Fruit fly (Drosophila melanogaster) whole organism, prepupa: Measurements from ENCODE around the gene mRpL22.

ENCODE experiments used
- Blimp-1 ChIP-seq: fragments of 200-800 bp; sonication (Bioruptor generic); optimal IDR thresholded peaks from 3 replicates; lab custom pipeline; 2017; ENCODE audit warnings: missing biosample characterization, missing genetic modification characterization, mild to moderate bottlenecking, moderate library complexity, missing genetic modification reagents
- CG15336 ChIP-seq: fragments of 200-800 bp; sonication (Bioruptor generic); IDR thresholded peaks from 2 replicates; pipeline ENCODE4 v1.3.6; 2022; ENCODE audit warnings: missing biosample characterization, missing genetic modification characterization
- CG16779 ChIP-seq: fragments of 200-800 bp; sonication (Bioruptor generic); optimal IDR thresholded peaks from 3 replicates; lab custom pipeline; 2017; ENCODE audit warnings: missing biosample characterization, mild to moderate bottlenecking, missing genetic modification characterization
- CG3919 ChIP-seq: fragments of 200-800 bp; sonication (Bioruptor generic); optimal IDR thresholded peaks from 3 replicates; lab custom pipeline; 2016; ENCODE audit warnings: missing biosample characterization, missing genetic modification characterization
- Eip78C ChIP-seq: fragments of 200-800 bp; sonication (Bioruptor generic); peaks from one replicate; lab custom pipeline; 2016; ENCODE audit warnings: missing biosample characterization, missing genetic modification characterization
- Met ChIP-seq: fragments of 200-800 bp; sonication (Bioruptor generic); optimal IDR thresholded peaks from 3 replicates; lab custom pipeline; 2016; ENCODE audit warnings: missing biosample characterization, missing genetic modification characterization
- eg ChIP-seq: fragments of 200-800 bp; sonication (Bioruptor generic); IDR thresholded peaks from 3 replicates; pipeline ENCODE4 v1.3.6; 2022; ENCODE audit warnings: missing biosample characterization, missing genetic modification characterization
- fd85E ChIP-seq: fragments of 200-800 bp; sonication (Bioruptor generic); optimal IDR thresholded peaks from 3 replicates; lab custom pipeline; 2016; ENCODE audit warnings: missing biosample characterization, missing genetic modification characterization
- svp ChIP-seq: fragments of 200-800 bp; sonication (Bioruptor generic); peaks from one replicate; lab custom pipeline; 2016; ENCODE audit warnings: missing biosample characterization, missing genetic modification characterization

DNA sequence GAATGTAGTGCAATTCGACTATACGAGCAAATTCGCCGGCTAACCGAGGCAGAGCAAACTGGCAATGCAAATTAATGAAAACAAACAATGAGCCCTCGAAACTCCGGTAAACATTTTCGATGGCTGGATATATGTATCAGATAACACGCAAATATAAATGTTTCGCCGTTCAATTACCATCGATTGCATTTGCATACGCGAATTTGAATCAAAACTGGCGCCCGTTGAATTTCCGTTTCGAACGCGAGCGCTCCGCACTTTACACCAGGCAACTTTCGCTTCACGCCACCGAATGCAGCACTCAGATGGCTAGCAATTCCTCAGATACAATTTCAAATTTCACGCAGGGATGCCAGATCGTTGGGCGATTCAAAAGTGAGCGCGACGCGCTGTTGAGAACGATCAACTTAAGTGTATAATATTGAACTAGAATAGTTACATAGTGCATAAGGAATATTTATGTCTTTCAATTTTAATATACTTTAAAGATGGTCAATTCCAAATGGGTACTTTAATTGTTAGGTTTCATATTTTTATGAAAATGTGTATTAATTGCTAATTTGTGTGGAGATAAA lies 505 bp upstream of the mRpL22 start, which contains the start of gene if:
- TF ChIP-seq fd85E (GFP tag; lab: Kevin White, UChicago) (no peak), Eip78C (GFP tag; lab: Kevin White, UChicago) (peak; percentile 48), eg (GFP tag; lab: Robert Waterston, UW) (no peak), Blimp-1 (no peak), Met (GFP tag; lab: Kevin White, UChicago) (no peak), CG16779 (tag; lab: Kevin White, UChicago) (no peak), CG3919 (GFP tag; lab: Kevin White, UChicago) (no peak), svp (GFP tag; lab: Kevin White, UChicago) (no peak), CG15336 (GFP tag; lab: Robert Waterston, UW) (no peak)
